Worm (Caenorhabditis elegans): Measurements from ENCODE around the gene cyp-35B3.

Gene cyp-35B3

ce11 chrV:3963715-3964114 lies 18.6 kb downstream of the cyp-35B3 start, which contains the start of gene cyp-34A7:
Gene cyp-34A7 (minus strand): TSS chrV:3963815.
- no peak for TF ChIP-seq egl-44 (GFP tag; IDR thresholded peaks at IDR 0.05)
- no peak for TF ChIP-seq rpc-1 (optimal IDR thresholded peaks at IDR 0.05)
- TF ChIP-seq rpc-1 (tag; optimal IDR thresholded peaks at IDR 0.05) = no peak

- TF ChIP-seq B0035.1 (tag; optimal IDR thresholded peaks at IDR 0.05) = no peak
- peak; percentile 20 for TF ChIP-seq nhr-80 (tag; optimal IDR thresholded peaks at IDR 0.05)
- no peak for TF ChIP-seq lag-1 (GFP tag; IDR thresholded peaks at IDR 0.05)
- no peak for TF ChIP-seq lir-1 (GFP tag; conservative IDR thresholded peaks at IDR 0.05)
Observed at ce11 chrV:3967762-3968161, 22.6 kb downstream of the cyp-35B3 start, which contains the start of gene cyp-34A8. Gene cyp-34A8 (minus strand): TSS chrV:3967823.

- no peak for TF ChIP-seq dpl-1 (GFP tag; optimal IDR thresholded peaks at IDR 0.05)
- TF ChIP-seq nhr-27 (tag; optimal IDR thresholded peaks at IDR 0.05) = no peak
- no peak for TF ChIP-seq xnd-1 (tag; optimal IDR thresholded peaks at IDR 0.05)
- no peak for TF ChIP-seq dox-1 (GFP tag; IDR thresholded peaks at IDR 0.05)
- no peak for TF ChIP-seq hlh-12 (tag; optimal IDR thresholded peaks at IDR 0.05)
Observed at ce11 chrV:3968929-3969328, 23.8 kb downstream of the cyp-35B3 start.

- TF ChIP-seq unc-62 (GFP tag; optimal IDR thresholded peaks at IDR 0.05) (peak; percentile 50), sdz-38 (tag; optimal IDR thresholded peaks at IDR 0.05) (no peak)
Observed at ce11 chrV:3969664-3970063, 24.5 kb downstream of the cyp-35B3 start.

DNA sequence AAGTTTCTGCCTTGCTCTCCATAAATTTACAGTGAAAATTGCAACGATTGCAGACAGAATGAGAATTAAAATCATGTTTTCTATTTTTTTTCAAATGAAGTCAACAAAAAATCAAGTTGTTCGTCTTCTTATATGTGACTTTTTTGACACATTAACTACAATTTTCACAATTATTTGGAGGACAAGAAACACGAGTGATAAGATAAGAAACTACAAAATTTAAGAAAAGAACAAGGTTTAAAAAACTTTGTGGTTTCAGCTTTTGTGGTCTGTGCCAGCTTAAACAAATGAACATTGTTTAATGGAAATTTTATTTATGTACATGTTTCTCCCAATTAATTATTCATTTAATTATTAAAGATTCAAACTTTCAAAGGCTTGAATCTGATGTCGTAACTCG lies 25.3 kb downstream of the cyp-35B3 start, which contains the start of gene cyp-34A9:
TSS of gene cyp-34A9 (minus strand) at position 131 of the 400 bp plus-strand sequence.
- TF ChIP-seq B0019.2 (GFP tag; conservative IDR thresholded peaks at IDR 0.05) (no peak), lin-35 (GFP tag; optimal IDR thresholded peaks at IDR 0.05) (no peak), ceh-58 (GFP tag; IDR thresholded peaks at IDR 0.05) (no peak), snpc-3.4 (tag; optimal IDR thresholded peaks at IDR 0.05) (no peak), chd-7 (tag; optimal IDR thresholded peaks at IDR 0.05) (no peak), nhr-80 (tag; optimal IDR thresholded peaks at IDR 0.05) (peak; percentile 42), lag-1 (GFP tag; IDR thresholded peaks at IDR 0.05) (no peak)

DNA sequence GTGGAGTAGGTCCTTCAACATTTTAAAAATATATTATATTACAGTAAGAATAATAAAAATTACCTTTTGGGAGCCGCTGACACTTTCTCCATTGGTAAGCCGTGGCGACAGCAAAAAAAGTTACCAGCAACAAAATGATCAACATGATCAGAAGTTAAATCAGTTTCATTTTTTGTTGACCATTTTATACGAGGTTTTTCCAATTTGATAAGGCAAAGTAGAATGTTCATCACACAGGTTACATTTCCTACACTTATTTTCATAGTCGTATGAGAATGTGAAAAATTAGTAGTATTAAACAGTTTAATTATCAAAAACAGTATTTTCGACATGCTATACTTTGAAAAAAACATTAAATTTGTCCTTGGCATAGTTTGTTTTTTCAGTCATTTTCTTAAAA lies 27.7 kb downstream of the cyp-35B3 start, which contains the start of gene cyp-34A10:
TSS of gene cyp-34A10 (minus strand) at position 146 of the 400 bp plus-strand sequence.
- no peak for TF ChIP-seq hlh-26 (GFP tag; conservative IDR thresholded peaks at IDR 0.05)

DNA sequence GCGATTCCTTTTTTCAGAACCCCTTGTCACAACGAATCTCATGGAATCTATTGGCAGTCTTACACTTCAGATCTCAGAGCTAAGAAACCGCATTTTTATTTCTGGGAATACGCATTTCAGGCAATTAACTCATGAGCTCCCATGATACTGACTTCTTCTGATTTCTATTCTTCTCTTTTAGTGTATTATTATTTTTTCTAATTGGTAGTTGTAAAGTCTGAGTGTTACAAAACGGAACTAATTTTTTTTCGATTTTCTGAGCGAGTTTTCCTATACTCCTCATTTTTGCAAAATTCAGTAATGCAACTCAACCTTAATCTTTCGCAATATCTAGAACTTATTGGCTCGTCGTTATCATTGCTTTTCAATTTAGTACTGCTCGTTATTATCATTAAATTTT lies 29.2 kb downstream of the cyp-35B3 start, which contains the start of gene str-82:
TSS of gene str-82 (plus strand) at position 301 of the 400 bp plus-strand sequence.
- TF ChIP-seq egrh-3 (GFP tag; IDR thresholded peaks at IDR 0.05) = no peak
- no peak for TF ChIP-seq F22D6.2 (tag; optimal IDR thresholded peaks at IDR 0.05)
- TF ChIP-seq ceh-91 (GFP tag; IDR thresholded peaks at IDR 0.05) = no peak
- no peak for TF ChIP-seq zim-3 (tag; optimal IDR thresholded peaks at IDR 0.05)
- no peak for TF ChIP-seq xnd-1 (tag; optimal IDR thresholded peaks at IDR 0.05)
- no peak for TF ChIP-seq ceh-58 (GFP tag; IDR thresholded peaks at IDR 0.05)
- no peak for TF ChIP-seq mxl-1 (tag; optimal IDR thresholded peaks at IDR 0.05)
- no peak for TF ChIP-seq ceh-27 (GFP tag; optimal IDR thresholded peaks at IDR 0.05)
- TF ChIP-seq C17E4.6 (GFP tag; IDR thresholded peaks at IDR 0.05) = no peak
- no peak for TF ChIP-seq zfh-2 (GFP tag; conservative IDR thresholded peaks at IDR 0.05)
- TF ChIP-seq Y53F4B.3 (GFP tag; IDR thresholded peaks at IDR 0.05) = no peak
- TF ChIP-seq fkh-3 (tag; optimal IDR thresholded peaks at IDR 0.05) = no peak
- no peak for TF ChIP-seq snpc-1.3 (tag; optimal IDR thresholded peaks at IDR 0.05; ENCODE audit: insufficient read depth)
- TF ChIP-seq dox-1 (GFP tag; IDR thresholded peaks at IDR 0.05) = no peak
- TF ChIP-seq bed-1 (GFP tag; IDR thresholded peaks at IDR 0.05) = no peak
- no peak for TF ChIP-seq cebp-1 (GFP tag; IDR thresholded peaks at IDR 0.05)
- TF ChIP-seq cebp-1 (tag; optimal IDR thresholded peaks at IDR 0.05) = no peak
